Fruit fly (Drosophila melanogaster) whole organism, embryonic: ENCODE measurements around the gene Lmpt.

Experiments
- Bgb ChIP-seq: fragments of 200-800 bp; sonication (Bioruptor generic); IDR thresholded peaks from 2 replicates; pipeline ENCODE4 v1.3.6; 2022; ENCODE audit warnings: missing biosample characterization, missing genetic modification characterization; ENCODE audit not compliant: partially characterized antibody
- Blimp-1 ChIP-seq: fragments of 200-800 bp; sonication (Bioruptor generic); optimal IDR thresholded peaks from 3 replicates; lab custom pipeline; 2018; ENCODE audit warnings: missing biosample characterization, missing genetic modification characterization, mild to moderate bottlenecking, moderate library complexity, missing genetic modification reagents
- BtbVII ChIP-seq: fragments of 200-800 bp; sonication (Bioruptor generic); optimal IDR thresholded peaks from 3 replicates; lab custom pipeline; 2017; ENCODE audit warnings: missing biosample characterization, mild to moderate bottlenecking, missing genetic modification characterization
- CG10321 ChIP-seq: fragments of 200-800 bp; sonication (Bioruptor generic); IDR thresholded peaks from 2 replicates; pipeline ENCODE4 v1.3.6; 2022; ENCODE audit warnings: missing biosample characterization, missing genetic modification characterization
- CG10431 ChIP-seq: fragments of 200-800 bp; sonication (Bioruptor generic); optimal IDR thresholded peaks from 3 replicates; lab custom pipeline; 2018; ENCODE audit warnings: missing biosample characterization, mild to moderate bottlenecking, missing genetic modification characterization
- CG12071 ChIP-seq: fragments of 200-800 bp; sonication (Bioruptor generic); optimal IDR thresholded peaks from 3 replicates; lab custom pipeline; 2018; ENCODE audit warnings: missing biosample characterization, mild to moderate bottlenecking, missing genetic modification characterization
- CG18764 ChIP-seq: fragments of 200-800 bp; sonication (Bioruptor generic); optimal IDR thresholded peaks from 3 replicates; lab custom pipeline; 2016; ENCODE audit warnings: missing biosample characterization, missing genetic modification characterization
- CG31365 ChIP-seq: fragments of 200-800 bp; sonication (Bioruptor generic); optimal IDR thresholded peaks from 2 replicates; lab custom pipeline; 2018; ENCODE audit warnings: missing biosample characterization, mild to moderate bottlenecking, missing genetic modification characterization
- CG4424 ChIP-seq: fragments of 200-800 bp; sonication (Bioruptor generic); optimal IDR thresholded peaks from 3 replicates; lab custom pipeline; 2016; ENCODE audit warnings: missing biosample characterization, missing genetic modification characterization
- CG6689 ChIP-seq: fragments of 200-800 bp; sonication (Bioruptor generic); IDR thresholded peaks from 2 replicates; pipeline ENCODE4 v1.3.6; 2022; ENCODE audit warnings: missing biosample characterization, missing genetic modification characterization
- CG6854 ChIP-seq: fragments of 200-800 bp; sonication (Bioruptor generic); optimal IDR thresholded peaks from 3 replicates; lab custom pipeline; 2017; ENCODE audit warnings: missing biosample characterization, mild to moderate bottlenecking, missing genetic modification characterization
- CG8281 ChIP-seq: fragments of 200-800 bp; sonication (Bioruptor generic); optimal IDR thresholded peaks from 2 replicates; lab custom pipeline; 2018; ENCODE audit warnings: missing biosample characterization, mild to moderate bottlenecking, missing genetic modification characterization, moderate library complexity
- CG8944 ChIP-seq: fragments of 200-800 bp; sonication (Bioruptor generic); optimal IDR thresholded peaks from 3 replicates; lab custom pipeline; 2016; ENCODE audit warnings: missing biosample characterization, missing genetic modification characterization
- CG9215 ChIP-seq: fragments of 200-800 bp; sonication (Bioruptor generic); IDR thresholded peaks from 2 replicates; pipeline ENCODE4 v1.3.6; 2022; ENCODE audit warnings: missing biosample characterization, missing genetic modification characterization
- CG9817 ChIP-seq: fragments of 200-800 bp; sonication (Bioruptor generic); optimal IDR thresholded peaks from 2 replicates; lab custom pipeline; 2018; ENCODE audit warnings: missing biosample characterization, mild to moderate bottlenecking, missing genetic modification characterization, moderate library complexity
- D ChIP-seq, 2 experiments: fragments of 200-800 bp in 1 of 2; fragments of >200 bp in 1 of 2; sonication (Bioruptor generic) in 1 of 2; optimal IDR thresholded peaks; 2 replicates in 1 of 2; 3 replicates in 1 of 2; lab custom pipeline; 2017; ENCODE audit warnings: mild to moderate bottlenecking in 1 of 2, missing biosample characterization in 1 of 2, missing genetic modification characterization in 1 of 2, missing genetic modification reagents in 1 of 2
- Dref ChIP-seq: fragments of 200-800 bp; sonication (Bioruptor generic); IDR thresholded peaks from 2 replicates; pipeline ENCODE4 v1.3.6; 2022; ENCODE audit warnings: missing biosample characterization, missing genetic modification characterization
- Drgx ChIP-seq: fragments of 200-800 bp; sonication (Bioruptor generic); IDR thresholded peaks from 2 replicates; pipeline ENCODE4 v1.3.6; 2022; ENCODE audit warnings: missing biosample characterization, missing genetic modification characterization
- ERR ChIP-seq: fragments of 200-800 bp; sonication (Bioruptor generic); optimal IDR thresholded peaks from 2 replicates; lab custom pipeline; 2016; ENCODE audit warnings: missing biosample characterization, missing genetic modification characterization
- Fer2 ChIP-seq: fragments of 200-800 bp; sonication (Bioruptor generic); optimal IDR thresholded peaks from 2 replicates; lab custom pipeline; 2018; ENCODE audit warnings: missing biosample characterization, mild to moderate bottlenecking, missing genetic modification characterization, moderate library complexity
- HLH54F ChIP-seq: fragments of 200-800 bp; sonication (Bioruptor generic); optimal IDR thresholded peaks from 3 replicates; lab custom pipeline; 2016; ENCODE audit warnings: missing biosample characterization, missing genetic modification characterization
- Hmr ChIP-seq: fragments of 200-800 bp; sonication (Bioruptor generic); optimal IDR thresholded peaks from 3 replicates; lab custom pipeline; 2017; ENCODE audit warnings: mild to moderate bottlenecking, missing biosample characterization, missing genetic modification reagents, missing genetic modification characterization
- Max ChIP-seq: fragments of 200-800 bp; sonication (Bioruptor generic); optimal IDR thresholded peaks from 2 replicates; lab custom pipeline; 2016; ENCODE audit warnings: missing biosample characterization, mild to moderate bottlenecking, missing genetic modification characterization
- Med ChIP-seq: fragments of 200-800 bp; sonication (Bioruptor generic); peaks from one replicate; lab custom pipeline; 2016; ENCODE audit warnings: missing biosample characterization, missing genetic modification characterization, mild to moderate bottlenecking, inconsistent platforms, moderate library complexity
- Myb ChIP-seq: fragments of 200-800 bp; sonication (Bioruptor generic); optimal IDR thresholded peaks from 2 replicates; lab custom pipeline; 2016; ENCODE audit warnings: missing biosample characterization, missing genetic modification characterization
- NC2α ChIP-seq: fragments of 200-800 bp; sonication (Bioruptor generic); optimal IDR thresholded peaks from 2 replicates; lab custom pipeline; 2016; ENCODE audit warnings: missing biosample characterization, missing genetic modification characterization
- NC2β ChIP-seq: fragments of 200-800 bp; sonication (Bioruptor generic); optimal IDR thresholded peaks from 2 replicates; lab custom pipeline; 2016; ENCODE audit warnings: missing biosample characterization, missing genetic modification characterization
- Neu2 ChIP-seq: fragments of 200-800 bp; sonication (Bioruptor generic); optimal IDR thresholded peaks from 3 replicates; lab custom pipeline; 2016; ENCODE audit warnings: missing biosample characterization, missing genetic modification characterization, borderline replicate concordance
- Rfx ChIP-seq: fragments of 200-800 bp; sonication (Bioruptor generic); IDR thresholded peaks from 2 replicates; pipeline ENCODE4 v1.3.6; 2022; ENCODE audit warnings: missing biosample characterization, missing genetic modification characterization
- Scr ChIP-seq: fragments of 200-800 bp; sonication (Bioruptor generic); IDR thresholded peaks from 2 replicates; pipeline ENCODE4 v1.3.6; 2022; ENCODE audit warnings: missing biosample characterization, missing genetic modification characterization; ENCODE audit not compliant: partially characterized antibody
- Tbp ChIP-seq: fragments of >200 bp; optimal IDR thresholded peaks from 2 replicates; lab custom pipeline; 2018; ENCODE audit warnings: missing biosample characterization, missing genetic modification characterization
- aop ChIP-seq: fragments of 200-800 bp; sonication (Bioruptor generic); IDR thresholded peaks from 2 replicates; pipeline ENCODE4 v1.3.6; 2022; ENCODE audit warnings: missing biosample characterization, missing genetic modification characterization
- bcd ChIP-seq: fragments of 200-800 bp; sonication (Bioruptor generic); optimal IDR thresholded peaks from 2 replicates; lab custom pipeline; 2017; ENCODE audit warnings: missing biosample characterization, mild to moderate bottlenecking, missing genetic modification characterization
- cato ChIP-seq: fragments of 200-800 bp; sonication (Bioruptor generic); optimal IDR thresholded peaks from 2 replicates; lab custom pipeline; 2016; ENCODE audit warnings: missing biosample characterization, missing genetic modification characterization, borderline replicate concordance
- chif ChIP-seq, 2 experiments: fragments of 200-800 bp; sonication (Bioruptor generic); optimal IDR thresholded peaks; 3 replicates each; lab custom pipeline; 2016; ENCODE audit warnings: missing biosample characterization in 2 of 2, missing genetic modification characterization in 2 of 2
- eve ChIP-seq, 2 experiments: fragments of >200 bp; optimal IDR thresholded peaks; 2 replicates each; lab custom pipeline; 2017; ENCODE audit warnings: missing biosample characterization in 2 of 2, missing genetic modification characterization in 2 of 2
- grau ChIP-seq: fragments of 200-800 bp; optimal IDR thresholded peaks from 3 replicates; lab custom pipeline; 2019; ENCODE audit warnings: missing biosample characterization, mild to moderate bottlenecking, missing genetic modification characterization, moderate library complexity
- gsb ChIP-seq: fragments of 200-800 bp; sonication (Bioruptor generic); IDR thresholded peaks from 2 replicates; pipeline ENCODE4 v1.3.6; 2022; ENCODE audit warnings: missing biosample characterization, missing genetic modification characterization
- jumu ChIP-seq: fragments of 200-800 bp; sonication (Bioruptor generic); optimal IDR thresholded peaks from 3 replicates; lab custom pipeline; 2016; ENCODE audit warnings: missing biosample characterization, missing genetic modification characterization
- nau ChIP-seq: fragments of 200-800 bp; sonication (Bioruptor generic); optimal IDR thresholded peaks from 3 replicates; lab custom pipeline; 2017; ENCODE audit warnings: missing biosample characterization, mild to moderate bottlenecking, missing genetic modification characterization, missing genetic modification reagents
- nmo ChIP-seq: fragments of 200-800 bp; sonication (Bioruptor generic); optimal IDR thresholded peaks from 2 replicates; lab custom pipeline; 2018; ENCODE audit warnings: missing biosample characterization, mild to moderate bottlenecking, missing genetic modification characterization, moderate library complexity
- odd ChIP-seq: fragments of 200-800 bp; sonication (Bioruptor generic); optimal IDR thresholded peaks from 2 replicates; lab custom pipeline; 2017; ENCODE audit warnings: missing biosample characterization, mild to moderate bottlenecking, missing genetic modification characterization
- p53 ChIP-seq: fragments of 200-800 bp; sonication (Bioruptor generic); optimal IDR thresholded peaks from 2 replicates; lab custom pipeline; 2016; ENCODE audit warnings: missing biosample characterization, missing genetic modification characterization
- row ChIP-seq: fragments of 200-800 bp; sonication (Bioruptor generic); IDR thresholded peaks from 3 replicates; pipeline ENCODE4 v1.3.6; 2022; ENCODE audit warnings: missing biosample characterization, missing genetic modification characterization
- sc ChIP-seq, 3 experiments: fragments of >200 bp in 2 of 3; fragments of 200-800 bp in 1 of 3; sonication (Bioruptor generic) in 1 of 3; optimal IDR thresholded peaks; 2 replicates in 2 of 3; 3 replicates in 1 of 3; lab custom pipeline; 2017; ENCODE audit warnings: mild to moderate bottlenecking in 1 of 3, missing biosample characterization in 1 of 3, missing genetic modification characterization in 1 of 3, missing genetic modification reagents in 1 of 3
- schlank ChIP-seq: fragments of 200-800 bp; sonication (Bioruptor generic); optimal IDR thresholded peaks from 2 replicates; lab custom pipeline; 2018; ENCODE audit warnings: missing biosample characterization, mild to moderate bottlenecking, missing genetic modification characterization
- ttk ChIP-seq: fragments of 200-800 bp; sonication (Bioruptor generic); IDR thresholded peaks from 2 replicates; pipeline ENCODE4 v2.1.2; 2022; ENCODE audit warnings: missing biosample characterization, missing genetic modification characterization
- usp ChIP-seq: fragments of >200 bp; optimal IDR thresholded peaks from 2 replicates; lab custom pipeline; 2017; ENCODE audit warnings: missing biosample characterization, missing genetic modification characterization
- z ChIP-seq: fragments of 200-800 bp; sonication (Bioruptor generic); IDR thresholded peaks from 3 replicates; pipeline ENCODE4 v1.3.6; 2022; ENCODE audit warnings: missing biosample characterization, missing genetic modification characterization

The Lmpt gene

DNA sequence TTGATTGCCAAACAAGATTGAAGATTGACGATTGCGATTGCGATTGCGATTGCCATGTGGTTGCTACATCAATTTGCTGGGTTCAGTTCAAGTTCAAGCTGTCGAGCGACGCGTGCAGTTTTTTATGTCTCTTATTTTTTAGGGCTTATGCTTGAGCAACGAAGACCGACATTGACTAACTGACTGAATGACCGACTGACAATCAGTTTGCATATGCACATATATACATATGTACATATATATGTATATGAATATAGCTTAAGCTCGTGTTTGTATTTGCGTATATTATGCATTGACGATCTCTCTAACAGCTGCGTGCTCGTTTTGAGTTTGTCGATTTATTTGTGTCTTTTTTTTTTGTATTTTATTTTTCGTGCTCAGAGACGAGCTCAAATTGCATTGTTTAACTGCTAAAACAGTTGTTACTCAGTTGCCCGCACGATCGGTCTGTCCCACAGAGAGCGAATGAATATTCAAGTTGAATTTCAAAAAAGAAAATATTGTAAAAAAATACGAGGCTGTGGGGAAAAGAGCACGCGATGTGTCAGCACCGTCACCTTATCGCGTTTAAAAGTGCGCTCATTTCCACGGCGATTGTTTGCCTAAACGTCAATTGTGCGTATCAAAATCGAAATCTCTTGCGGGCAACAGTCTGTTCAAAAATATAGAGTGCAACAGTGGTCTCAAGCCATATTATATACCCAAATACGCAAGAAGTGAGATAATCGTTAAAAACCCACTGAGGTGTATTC is 21.3 kb downstream of the Lmpt start (continued):
- TF ChIP-seq HLH54F (GFP tag; lab: Kevin White, UChicago), result no peak
- TF ChIP-seq Blimp-1, result no peak
- TF ChIP-seq BtbVII (GFP tag; lab: Kevin White, UChicago), result no peak
- TF ChIP-seq usp, result no peak
- TF ChIP-seq CG8944 (GFP tag; lab: Kevin White, UChicago), result no peak
- TF ChIP-seq ttk (GFP tag; lab: Robert Waterston, UW), result 0 out of 2 replicates have a peak, but pooled peaks have one; percentile 15
- no peak for TF ChIP-seq Hmr (GFP tag; lab: Kevin White, UChicago)
- no peak for TF ChIP-seq Myb
- no peak for TF ChIP-seq odd (GFP tag; lab: Kevin White, UChicago)
- no peak for TF ChIP-seq jumu (GFP tag; lab: Kevin White, UChicago)
- TF ChIP-seq Drgx (GFP tag; lab: Robert Waterston, UW), result 0 out of 2 replicates have a peak, but pooled peaks have one; percentile 17
- no peak for TF ChIP-seq CG31365 (tag; lab: Kevin White, UChicago)
- no peak for TF ChIP-seq aop
- TF ChIP-seq Max (GFP tag; lab: Kevin White, UChicago), result no peak
- no peak for TF ChIP-seq D (optimal IDR thresholded peaks at IDR 0.05; lab: Kevin White, UChicago)
- no peak for TF ChIP-seq D (GFP tag; optimal IDR thresholded peaks at IDR 0.05; lab: Kevin White, UChicago)
- TF ChIP-seq CG6854 (GFP tag; lab: Kevin White, UChicago), result no peak
- no peak for TF ChIP-seq CG9215 (GFP tag; lab: Robert Waterston, UW)
- TF ChIP-seq CG10431 (GFP tag; lab: Kevin White, UChicago), result no peak
- TF ChIP-seq gsb (GFP tag; lab: Robert Waterston, UW), result no peak
- no peak for TF ChIP-seq CG4424
- TF ChIP-seq Med (GFP tag; lab: Kevin White, UChicago), result no peak
- no peak for TF ChIP-seq Scr
- no peak for TF ChIP-seq schlank (tag; lab: Kevin White, UChicago)
- TF ChIP-seq Fer2, result no peak
- TF ChIP-seq Tbp, result no peak
- TF ChIP-seq Neu2 (GFP tag; lab: Kevin White, UChicago), result no peak
- TF ChIP-seq sc (optimal IDR thresholded peaks at IDR 0.05; lab: Kevin White, UChicago), result no peak
- TF ChIP-seq sc (GFP tag; optimal IDR thresholded peaks at IDR 0.05; lab: Kevin White, UChicago), result no peak
- TF ChIP-seq CG8281 (tag; lab: Kevin White, UChicago), result peak; percentile 98
- TF ChIP-seq CG12071 (GFP tag; lab: Kevin White, UChicago), result no peak
- TF ChIP-seq p53 (GFP tag; lab: Kevin White, UChicago), result no peak
- no peak for TF ChIP-seq bcd (GFP tag; lab: Kevin White, UChicago)
- TF ChIP-seq CG18764 (GFP tag; lab: Kevin White, UChicago), result no peak
- TF ChIP-seq nmo, result no peak
- no peak for TF ChIP-seq chif (GFP tag; optimal IDR thresholded peaks at IDR 0.05; lab: Kevin White, UChicago)
- no peak for TF ChIP-seq grau
- 0 out of 2 replicates have a peak, but pooled peaks have one; percentile 10 for TF ChIP-seq Bgb (GFP tag; lab: Robert Waterston, UW)
- TF ChIP-seq row (GFP tag; lab: Robert Waterston, UW), result 0 out of 3 replicates have a peak, but pooled peaks have one; percentile 10
- TF ChIP-seq NC2β (GFP tag; lab: Kevin White, UChicago), result no peak
- TF ChIP-seq Rfx (GFP tag; lab: Robert Waterston, UW), result no peak
- no peak for TF ChIP-seq CG9817 (tag; lab: Kevin White, UChicago)
- TF ChIP-seq cato (GFP tag; lab: Kevin White, UChicago), result no peak
- no peak for TF ChIP-seq CG10321 (GFP tag; lab: Robert Waterston, UW)
- TF ChIP-seq eve (GFP tag; optimal IDR thresholded peaks at IDR 0.05; lab: Kevin White, UChicago), result peak in 1 of 2 experiments; percentile 42
- TF ChIP-seq ERR (GFP tag; lab: Kevin White, UChicago), result no peak
- TF ChIP-seq Dref (GFP tag; lab: Robert Waterston, UW), result no peak
- no peak for TF ChIP-seq NC2α (GFP tag; lab: Kevin White, UChicago)
- TF ChIP-seq CG6689 (GFP tag; lab: Robert Waterston, UW), result peak; percentile 41; the same call in 1 of the 2 replicates
- TF ChIP-seq z, result no peak
- TF ChIP-seq nau (GFP tag; lab: Kevin White, UChicago), result no peak
